Fruit fly (Drosophila melanogaster) whole organism, embryonic: ENCODE results near the gene Adgf-C.

Experiments used
- Ada2b ChIP-seq: fragments of 200-800 bp; sonication (Bioruptor generic); IDR thresholded peaks from 2 replicates; pipeline ENCODE4 v1.3.6; 2022; ENCODE audit warnings: missing biosample characterization, missing genetic modification characterization
- Bdp1 ChIP-seq: fragments of 200-800 bp; sonication (Bioruptor generic); optimal IDR thresholded peaks from 3 replicates; lab custom pipeline; 2016; ENCODE audit warnings: missing biosample characterization, missing genetic modification characterization
- CG11723 ChIP-seq: fragments of 200-800 bp; sonication (Bioruptor generic); optimal IDR thresholded peaks from 2 replicates; lab custom pipeline; 2017; ENCODE audit warnings: missing biosample characterization, mild to moderate bottlenecking, missing genetic modification characterization
- CG12236 ChIP-seq: fragments of 200-800 bp; sonication (Bioruptor generic); optimal IDR thresholded peaks from 2 replicates; lab custom pipeline; 2016; ENCODE audit warnings: missing biosample characterization, missing genetic modification characterization
- CG14050 ChIP-seq: fragments of 200-800 bp; sonication (Bioruptor generic); IDR thresholded peaks from 3 replicates; pipeline ENCODE4 v1.3.6; 2022; ENCODE audit warnings: missing biosample characterization, missing genetic modification characterization
- CG14860 ChIP-seq: fragments of 200-800 bp; sonication (Bioruptor generic); IDR thresholded peaks from 3 replicates; pipeline ENCODE4 v1.3.6; 2022; ENCODE audit warnings: missing biosample characterization, missing genetic modification characterization; ENCODE audit not compliant: partially characterized antibody
- CG17359 ChIP-seq: fragments of 200-800 bp; sonication (Bioruptor generic); optimal IDR thresholded peaks from 3 replicates; lab custom pipeline; 2018; ENCODE audit warnings: missing biosample characterization, mild to moderate bottlenecking, missing genetic modification characterization, moderate library complexity
- CG17361 ChIP-seq: fragments of 200-800 bp; sonication (Bioruptor generic); IDR thresholded peaks from 3 replicates; pipeline ENCODE4 v1.3.6; 2022; ENCODE audit warnings: missing biosample characterization, missing genetic modification characterization
- CG1792 ChIP-seq: fragments of 200-800 bp; sonication (Bioruptor generic); optimal IDR thresholded peaks from 2 replicates; lab custom pipeline; 2016; ENCODE audit warnings: missing biosample characterization, missing genetic modification characterization
- CG2120 ChIP-seq: fragments of 200-800 bp; sonication (Bioruptor generic); optimal IDR thresholded peaks from 3 replicates; lab custom pipeline; 2016; ENCODE audit warnings: missing biosample characterization, missing genetic modification characterization
- CG2202 ChIP-seq: fragments of 200-800 bp; sonication (Bioruptor generic); optimal IDR thresholded peaks from 2 replicates; lab custom pipeline; 2018; ENCODE audit warnings: missing biosample characterization, mild to moderate bottlenecking, missing genetic modification characterization
- CG31224 ChIP-seq: fragments of 200-800 bp; sonication (Bioruptor generic); IDR thresholded peaks from 2 replicates; pipeline ENCODE4 v1.3.6; 2022; ENCODE audit warnings: missing biosample characterization, missing genetic modification characterization
- CG7987 ChIP-seq: fragments of 200-800 bp; sonication (Bioruptor generic); optimal IDR thresholded peaks from 2 replicates; lab custom pipeline; 2018; ENCODE audit warnings: missing biosample characterization, mild to moderate bottlenecking, missing genetic modification characterization, moderate library complexity
- CG8290 ChIP-seq, 3 experiments: fragments of 200-800 bp; sonication (Bioruptor generic); optimal IDR thresholded peaks; 2 replicates each; lab custom pipeline; 2016 to 2019; ENCODE audit warnings: missing biosample characterization in 3 of 3, missing genetic modification characterization in 3 of 3, mild to moderate bottlenecking in 2 of 3, moderate library complexity in 1 of 3
- CG9727 ChIP-seq: fragments of 200-800 bp; sonication (Bioruptor generic); optimal IDR thresholded peaks from 3 replicates; lab custom pipeline; 2017; ENCODE audit warnings: missing biosample characterization, mild to moderate bottlenecking, missing genetic modification characterization
- Camta ChIP-seq: fragments of 200-800 bp; sonication (Bioruptor generic); optimal IDR thresholded peaks from 2 replicates; lab custom pipeline; 2016; ENCODE audit warnings: missing biosample characterization, missing genetic modification characterization
- D19B ChIP-seq: fragments of 200-800 bp; sonication (Bioruptor generic); optimal IDR thresholded peaks from 2 replicates; lab custom pipeline; 2017; ENCODE audit warnings: missing biosample characterization, mild to moderate bottlenecking, missing genetic modification characterization
- Drgx ChIP-seq: fragments of 200-800 bp; sonication (Bioruptor generic); IDR thresholded peaks from 2 replicates; pipeline ENCODE4 v1.3.6; 2022; ENCODE audit warnings: missing biosample characterization, missing genetic modification characterization
- ERR ChIP-seq: fragments of 200-800 bp; sonication (Bioruptor generic); optimal IDR thresholded peaks from 2 replicates; lab custom pipeline; 2016; ENCODE audit warnings: missing biosample characterization, missing genetic modification characterization
- Gsc ChIP-seq: fragments of 200-800 bp; sonication (Bioruptor generic); IDR thresholded peaks from 2 replicates; pipeline ENCODE4 v1.3.6; 2022; ENCODE audit warnings: missing biosample characterization, missing genetic modification characterization
- Gug ChIP-seq: fragments of 200-800 bp; sonication (Bioruptor generic); IDR thresholded peaks from 4 replicates; pipeline ENCODE4 v1.3.6; 2022; ENCODE audit warnings: missing biosample characterization, missing genetic modification characterization
- HLH3B ChIP-seq: fragments of 200-800 bp; sonication (Bioruptor generic); IDR thresholded peaks from 2 replicates; pipeline ENCODE4 v1.3.6; 2022; ENCODE audit warnings: missing biosample characterization, missing genetic modification characterization
- HLH54F ChIP-seq: fragments of 200-800 bp; sonication (Bioruptor generic); optimal IDR thresholded peaks from 3 replicates; lab custom pipeline; 2016; ENCODE audit warnings: missing biosample characterization, missing genetic modification characterization
- Hey ChIP-seq: fragments of 200-800 bp; sonication (Bioruptor generic); optimal IDR thresholded peaks from 3 replicates; lab custom pipeline; 2018; ENCODE audit warnings: missing biosample characterization, mild to moderate bottlenecking, missing genetic modification characterization
- Hsf ChIP-seq: fragments of 200-800 bp; sonication (Bioruptor generic); optimal IDR thresholded peaks from 3 replicates; lab custom pipeline; 2016; ENCODE audit warnings: missing biosample characterization, missing genetic modification characterization
- Meics ChIP-seq: fragments of 200-800 bp; sonication (Bioruptor generic); optimal IDR thresholded peaks from 2 replicates; lab custom pipeline; 2017; ENCODE audit warnings: missing biosample characterization, mild to moderate bottlenecking, missing genetic modification characterization
- PHDP ChIP-seq: fragments of 200-800 bp; sonication (Bioruptor generic); optimal IDR thresholded peaks from 3 replicates; lab custom pipeline; 2018; ENCODE audit warnings: missing biosample characterization, mild to moderate bottlenecking, missing genetic modification characterization, moderate library complexity
- Poxn ChIP-seq: fragments of 200-800 bp; sonication (Bioruptor generic); IDR thresholded peaks from 2 replicates; pipeline ENCODE4 v1.3.6; 2022; ENCODE audit warnings: missing biosample characterization, missing genetic modification characterization
- TFAM ChIP-seq: fragments of 200-800 bp; sonication (Bioruptor generic); optimal IDR thresholded peaks from 2 replicates; lab custom pipeline; 2017; ENCODE audit warnings: missing biosample characterization, missing genetic modification characterization, inconsistent platforms
- Usf ChIP-seq: fragments of 200-800 bp; sonication (Bioruptor generic); optimal IDR thresholded peaks from 2 replicates; lab custom pipeline; 2017; ENCODE audit warnings: missing genotype, missing biosample characterization, missing genetic modification characterization
- aop ChIP-seq: fragments of 200-800 bp; sonication (Bioruptor generic); IDR thresholded peaks from 2 replicates; pipeline ENCODE4 v1.3.6; 2022; ENCODE audit warnings: missing biosample characterization, missing genetic modification characterization
- ase ChIP-seq: fragments of 200-800 bp; sonication (Bioruptor generic); IDR thresholded peaks from 3 replicates; pipeline ENCODE4 v1.3.6; 2022; ENCODE audit warnings: missing biosample characterization, missing genetic modification characterization
- bsh ChIP-seq, 2 experiments: fragments of 200-800 bp; sonication (Bioruptor generic); optimal IDR thresholded peaks; 2 replicates each; lab custom pipeline; 2017 to 2018; ENCODE audit warnings: mild to moderate bottlenecking in 2 of 2, missing biosample characterization in 2 of 2, missing genetic modification characterization in 2 of 2, moderate library complexity in 1 of 2
- danr ChIP-seq: fragments of 200-800 bp; sonication (Bioruptor generic); IDR thresholded peaks from 2 replicates; pipeline ENCODE4 v1.3.6; 2022; ENCODE audit warnings: missing biosample characterization, missing genetic modification characterization
- dmrt11E ChIP-seq: fragments of 200-800 bp; sonication (Bioruptor generic); optimal IDR thresholded peaks from 3 replicates; lab custom pipeline; 2018; ENCODE audit warnings: missing biosample characterization, mild to moderate bottlenecking, missing genetic modification characterization, moderate library complexity
- fd64A ChIP-seq: fragments of 200-800 bp; sonication (Bioruptor generic); optimal IDR thresholded peaks from 3 replicates; lab custom pipeline; 2018; ENCODE audit warnings: missing biosample characterization, mild to moderate bottlenecking, missing genetic modification characterization
- ftz-f1 ChIP-seq: fragments of 200-800 bp; sonication (Bioruptor generic); optimal IDR thresholded peaks from 2 replicates; lab custom pipeline; 2016; ENCODE audit warnings: missing biosample characterization, missing genetic modification characterization
- h ChIP-seq: fragments of >200 bp; optimal IDR thresholded peaks from 2 replicates; lab custom pipeline; 2017
- jigr1 ChIP-seq: fragments of 200-800 bp; sonication (Bioruptor generic); IDR thresholded peaks from 3 replicates; pipeline ENCODE4 v1.3.6; 2022; ENCODE audit warnings: missing biosample characterization, missing genetic modification characterization
- lilli ChIP-seq: fragments of 200-800 bp; sonication (Bioruptor generic); optimal IDR thresholded peaks from 3 replicates; lab custom pipeline; 2016; ENCODE audit warnings: missing biosample characterization, missing genetic modification characterization
- luna ChIP-seq: fragments of 200-800 bp; sonication (Bioruptor generic); optimal IDR thresholded peaks from 2 replicates; lab custom pipeline; 2016; ENCODE audit warnings: missing biosample characterization, missing genetic modification characterization
- pho ChIP-seq: fragments of 200-800 bp; sonication (Bioruptor generic); optimal IDR thresholded peaks from 2 replicates; lab custom pipeline; 2016; ENCODE audit warnings: missing biosample characterization, missing genetic modification characterization
- pnt ChIP-seq: fragments of 200-800 bp; sonication (Bioruptor generic); optimal IDR thresholded peaks from 3 replicates; lab custom pipeline; 2016; ENCODE audit warnings: missing biosample characterization, missing genetic modification characterization
- repo ChIP-seq: fragments of 200-800 bp; sonication (Bioruptor generic); optimal IDR thresholded peaks from 2 replicates; lab custom pipeline; 2016; ENCODE audit warnings: missing biosample characterization, missing genetic modification characterization
- sc ChIP-seq, 3 experiments: fragments of >200 bp in 2 of 3; fragments of 200-800 bp in 1 of 3; sonication (Bioruptor generic) in 1 of 3; optimal IDR thresholded peaks; 2 replicates in 2 of 3; 3 replicates in 1 of 3; lab custom pipeline; 2017; ENCODE audit warnings: mild to moderate bottlenecking in 1 of 3, missing biosample characterization in 1 of 3, missing genetic modification characterization in 1 of 3, missing genetic modification reagents in 1 of 3
- shn ChIP-seq: fragments of 200-800 bp; sonication (Bioruptor generic); optimal IDR thresholded peaks from 3 replicates; lab custom pipeline; 2016; ENCODE audit warnings: missing biosample characterization, missing genetic modification characterization
- sug ChIP-seq: fragments of 200-800 bp; optimal IDR thresholded peaks from 2 replicates; lab custom pipeline; 2019; ENCODE audit warnings: missing biosample characterization, mild to moderate bottlenecking, missing genetic modification characterization, moderate library complexity
- toy ChIP-seq: fragments of 200-800 bp; sonication (Bioruptor generic); IDR thresholded peaks from 2 replicates; pipeline ENCODE4 v1.3.6; 2022; ENCODE audit warnings: missing biosample characterization, missing genetic modification characterization
- zen ChIP-seq: fragments of 200-800 bp; sonication (Bioruptor generic); optimal IDR thresholded peaks from 3 replicates; lab custom pipeline; 2018; ENCODE audit warnings: missing biosample characterization, mild to moderate bottlenecking, missing genetic modification characterization, moderate library complexity

Adgf-C gene

DNA sequence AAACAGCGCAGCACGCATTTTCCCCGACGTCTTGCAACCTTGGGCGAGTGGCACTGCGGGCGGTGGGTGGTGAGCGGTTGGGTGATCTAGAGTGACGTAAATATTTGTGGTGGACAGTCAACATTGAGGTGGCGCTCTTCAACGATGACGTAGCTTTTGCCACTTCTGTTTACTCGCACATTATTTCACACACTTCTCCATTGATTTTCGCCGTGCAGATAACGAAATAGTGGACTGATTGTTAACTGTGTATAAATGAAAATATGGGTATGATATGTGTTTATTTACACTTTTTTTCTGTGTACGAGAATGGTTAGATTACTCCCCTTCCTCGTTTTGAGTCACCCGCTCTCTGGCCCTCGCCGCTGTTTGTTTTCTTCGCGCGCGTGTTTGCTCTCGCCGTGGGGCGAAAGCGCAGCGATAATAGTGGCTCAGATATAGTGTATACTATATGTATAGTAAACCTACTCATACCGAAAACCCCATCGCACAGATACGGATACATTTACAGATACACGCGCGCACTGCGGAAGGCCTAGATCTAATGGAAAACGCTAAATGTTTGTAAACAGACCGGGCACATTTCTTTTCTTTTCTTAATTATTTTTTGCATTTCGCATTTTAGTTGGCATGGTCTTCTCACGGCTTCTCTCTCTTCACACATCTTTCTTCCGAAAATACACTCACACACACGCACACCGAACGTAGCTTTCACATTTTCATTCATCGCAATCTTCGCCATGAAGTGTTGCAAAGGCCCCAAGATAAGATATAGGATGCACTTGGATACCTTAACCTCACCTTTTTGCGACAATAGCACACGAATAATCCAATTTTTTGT is 20.0 kb upstream of the Adgf-C start, which contains the start of gene omd (continued):
- TF ChIP-seq zen (tag; lab: Kevin White, UChicago): no peak
- peak; percentile 41 for TF ChIP-seq HLH54F (GFP tag; lab: Kevin White, UChicago)
- TF ChIP-seq pho: peak; percentile 33
- peak; percentile 33; the same call in 2 of the 4 replicates for TF ChIP-seq Gug (GFP tag; lab: Robert Waterston, UW)
- TF ChIP-seq ERR (GFP tag; lab: Kevin White, UChicago): peak; percentile 24
- peak; percentile 51 for TF ChIP-seq pnt
- no peak for TF ChIP-seq CG17361
- TF ChIP-seq CG9727 (GFP tag; lab: Kevin White, UChicago): peak; percentile 76
- peak; percentile 59; the same call in 1 of the 2 replicates for TF ChIP-seq HLH3B (GFP tag; lab: Robert Waterston, UW)
- peak; percentile 27; the same call in 1 of the 2 replicates for TF ChIP-seq Ada2b (GFP tag; lab: Robert Waterston, UW)
- TF ChIP-seq Hey: peak; percentile 84
- peak; percentile 14 for TF ChIP-seq Bdp1 (GFP tag; lab: Kevin White, UChicago)
- TF ChIP-seq CG31224: peak; percentile 40; the same call in 1 of the 2 replicates
- no peak for TF ChIP-seq sc (optimal IDR thresholded peaks at IDR 0.05; lab: Kevin White, UChicago)
- peak; percentile 43 for TF ChIP-seq sc (GFP tag; optimal IDR thresholded peaks at IDR 0.05; lab: Kevin White, UChicago)
- TF ChIP-seq CG2202: peak; percentile 69
- TF ChIP-seq toy (GFP tag; lab: Robert Waterston, UW): no peak
- no peak for TF ChIP-seq Gsc (GFP tag; lab: Robert Waterston, UW)
- TF ChIP-seq CG11723 (GFP tag; lab: Kevin White, UChicago): no peak
- peak; percentile 39 for TF ChIP-seq shn (GFP tag; lab: Kevin White, UChicago)
- no peak for TF ChIP-seq luna (GFP tag; lab: Kevin White, UChicago)
- TF ChIP-seq CG14050: peak; percentile 26; the same call in 1 of the 3 replicates
- peak in 1 of 2 experiments; percentile 59 for TF ChIP-seq bsh (GFP tag; optimal IDR thresholded peaks at IDR 0.05; lab: Kevin White, UChicago)
- TF ChIP-seq repo: peak; percentile 25
- TF ChIP-seq jigr1: no peak
- TF ChIP-seq lilli: peak; percentile 61
- TF ChIP-seq danr (GFP tag; lab: Robert Waterston, UW): no peak
- peak; percentile 68 for TF ChIP-seq Camta (GFP tag; lab: Kevin White, UChicago)
- TF ChIP-seq CG17359: peak; percentile 64
- TF ChIP-seq Hsf: peak; percentile 64
- TF ChIP-seq h: no peak
- TF ChIP-seq ftz-f1: peak; percentile 94
- TF ChIP-seq Meics (GFP tag; lab: Kevin White, UChicago): peak; percentile 66
- no peak for TF ChIP-seq aop
- peak; percentile 69 for TF ChIP-seq fd64A (GFP tag; lab: Kevin White, UChicago)
- peak; percentile 19; the same call in 1 of the 2 replicates for TF ChIP-seq Poxn
- peak; percentile 64 for TF ChIP-seq dmrt11E (tag; lab: Kevin White, UChicago)
- TF ChIP-seq sug: peak; percentile 95
- 0 out of 2 replicates have a peak, but pooled peaks have one; percentile 12 for TF ChIP-seq Drgx (GFP tag; lab: Robert Waterston, UW)
- TF ChIP-seq TFAM: peak; percentile 8
- TF ChIP-seq D19B (GFP tag; lab: Kevin White, UChicago): no peak
- TF ChIP-seq ase (GFP tag; lab: Robert Waterston, UW): 0 out of 3 replicates have a peak, but pooled peaks have one; percentile 12
- TF ChIP-seq CG1792 (GFP tag; lab: Kevin White, UChicago): peak; percentile 52
- TF ChIP-seq CG7987 (GFP tag; lab: Kevin White, UChicago): peak; percentile 84
- TF ChIP-seq CG14860: no peak
- TF ChIP-seq Usf: peak; percentile 24
- TF ChIP-seq PHDP: no peak
- peak; percentile 53 for TF ChIP-seq CG2120
- TF ChIP-seq CG12236 (GFP tag; lab: Kevin White, UChicago): peak; percentile 61
- TF ChIP-seq CG8290 (GFP tag; optimal IDR thresholded peaks at IDR 0.05; lab: Kevin White, UChicago): no peak
- TF ChIP-seq CG8290 (tag; optimal IDR thresholded peaks at IDR 0.05; lab: Kevin White, UChicago): peak in 1 of 2 experiments; percentile 51
